Worm (Caenorhabditis elegans): ENCODE data around the gene F56D5.9.

ce11 chrIV:9397278-9397677 is 25.0 kb downstream of the F56D5.9 start, which contains the start of gene F56D5.3:
- TF ChIP-seq pha-4 (GFP tag; IDR thresholded peaks at IDR 0.05) = no peak
- TF ChIP-seq pha-4 (tag; optimal IDR thresholded peaks at IDR 0.05) = no peak
- no peak for TF ChIP-seq fkh-10 (GFP tag; optimal IDR thresholded peaks at IDR 0.05)
- no peak for TF ChIP-seq unc-130 (GFP tag; optimal IDR thresholded peaks at IDR 0.05)
- no peak for TF ChIP-seq php-3 (GFP tag; IDR thresholded peaks at IDR 0.05)
- TF ChIP-seq lin-15B (tag; optimal IDR thresholded peaks at IDR 0.05) = no peak
- TF ChIP-seq lin-13 (GFP tag; optimal IDR thresholded peaks at IDR 0.05) = no peak
- TF ChIP-seq ceh-32 (tag; optimal IDR thresholded peaks at IDR 0.05; ENCODE audit: poor library complexity) = no peak
- TF ChIP-seq dve-1 (tag; optimal IDR thresholded peaks at IDR 0.05; ENCODE audit: insufficient read depth) = no peak
- TF ChIP-seq unc-62 (GFP tag; optimal IDR thresholded peaks at IDR 0.05 in 1 of 2) = no peak
- TF ChIP-seq unc-62 (tag; optimal IDR thresholded peaks at IDR 0.05) = no peak
- no peak for TF ChIP-seq lin-39 (tag; optimal IDR thresholded peaks at IDR 0.05)
- no peak for TF ChIP-seq skn-1 (tag; optimal IDR thresholded peaks at IDR 0.05)
- no peak for TF ChIP-seq nhr-76 (tag; optimal IDR thresholded peaks at IDR 0.05)

All from whole organism, L4 larva.